Worm (Caenorhabditis elegans) whole organism, young adult: ENCODE results near the gene Y62F5A.9.
A peak's percentile ranks its signal among the peaks of the same experiment; 100 is the strongest.

Source experiments
- B0336.3 ChIP-seq: fragments of 200-800 bp; sonication (Bioruptor generic); IDR thresholded peaks from 2 replicates; pipeline ENCODE4 v1.3.6; 2022; ENCODE audit warnings: missing genetic modification characterization, missing compliant biosample characterization
- C06A6.2 ChIP-seq: fragments of 200-800 bp; sonication (Bioruptor generic); conservative IDR thresholded peaks from 2 replicates; pipeline ENCODE4 v1.3.6; 2022; ENCODE audit warnings: missing genetic modification characterization, missing compliant biosample characterization
- F22D6.2 ChIP-seq: sonication (generic microtip); optimal IDR thresholded peaks from 2 replicates; lab custom pipeline; 2016; ENCODE audit warnings: mild to moderate bottlenecking, missing genetic modification characterization, missing compliant biosample characterization
- F33H1.4 ChIP-seq: fragments of 200-800 bp; sonication (Bioruptor generic); IDR thresholded peaks from 2 replicates; pipeline ENCODE4 v1.3.6; 2022; ENCODE audit warnings: missing genetic modification reagents, missing genetic modification characterization, missing compliant biosample characterization
- F39B2.1 ChIP-seq: fragments of 200-800 bp; sonication (Bioruptor generic); IDR thresholded peaks from 2 replicates; pipeline ENCODE4 v1.3.6; 2022; ENCODE audit warnings: missing genetic modification reagents, missing genetic modification characterization, missing compliant biosample characterization
- F49E8.2 ChIP-seq: sonication (generic microtip); optimal IDR thresholded peaks from 3 replicates; lab custom pipeline; 2017; ENCODE audit warnings: missing genetic modification characterization, mild to moderate bottlenecking, missing compliant biosample characterization, antibody characterized with exemption, moderate library complexity; ENCODE audit not compliant: insufficient read depth
- K11D2.4 ChIP-seq: fragments of 200-800 bp; sonication (Bioruptor generic); IDR thresholded peaks from 2 replicates; pipeline ENCODE4 v1.3.6; 2022; ENCODE audit warnings: missing genetic modification reagents, missing genetic modification characterization, missing compliant biosample characterization
- K12H6.12 ChIP-seq: fragments of 200-800 bp; sonication (Bioruptor generic); optimal IDR thresholded peaks from 2 replicates; lab custom pipeline; 2018; ENCODE audit warnings: mild to moderate bottlenecking, missing genetic modification characterization, missing compliant biosample characterization
- T07F8.4 ChIP-seq: sonication (generic microtip); optimal IDR thresholded peaks from 2 replicates; lab custom pipeline; 2016; ENCODE audit warnings: mild to moderate bottlenecking, missing genetic modification characterization, moderate library complexity, missing compliant biosample characterization
- Y53G8AR.9 ChIP-seq: fragments of 200-800 bp; sonication (Bioruptor generic); conservative IDR thresholded peaks from 2 replicates; pipeline ENCODE4 v1.3.6; 2022; ENCODE audit warnings: missing genetic modification reagents, missing genetic modification characterization, missing compliant biosample characterization
- Y56A3A.18 ChIP-seq: fragments of 200-800 bp; sonication (Bioruptor generic); IDR thresholded peaks from 2 replicates; pipeline ENCODE4 v1.3.6; 2022; ENCODE audit warnings: missing genetic modification reagents, missing genetic modification characterization, missing compliant biosample characterization
- Y67H2A.10 ChIP-seq: fragments of 200-800 bp; sonication (Bioruptor generic); conservative IDR thresholded peaks from 2 replicates; pipeline ENCODE4 v1.3.6; 2022; ENCODE audit warnings: missing genetic modification reagents, missing genetic modification characterization, missing compliant biosample characterization
- Y79H2A.3 ChIP-seq: fragments of 200-800 bp; sonication (Bioruptor generic); conservative IDR thresholded peaks from 2 replicates; pipeline ENCODE4 v1.3.6; 2022; ENCODE audit warnings: missing genetic modification reagents, missing genetic modification characterization, missing compliant biosample characterization
- Y95B8A.8 ChIP-seq: fragments of 200-800 bp; sonication (Bioruptor generic); IDR thresholded peaks from 2 replicates; pipeline ENCODE4 v1.3.6; 2022; ENCODE audit warnings: missing genetic modification reagents, missing genetic modification characterization, missing compliant biosample characterization
- aptf-3 ChIP-seq: fragments of 200-800 bp; sonication (Bioruptor generic); IDR thresholded peaks from 2 replicates; pipeline ENCODE4 v1.3.6; 2022; ENCODE audit warnings: missing genetic modification characterization, missing compliant biosample characterization
- athp-1 ChIP-seq: sonication (generic microtip); optimal IDR thresholded peaks from 2 replicates; lab custom pipeline; 2017; ENCODE audit warnings: mild to moderate bottlenecking, missing genetic modification characterization, missing compliant biosample characterization
- bed-2 ChIP-seq: fragments of 200-800 bp; sonication (Bioruptor generic); IDR thresholded peaks from 2 replicates; pipeline ENCODE4 v1.3.6; 2022; ENCODE audit warnings: missing genetic modification reagents, missing genetic modification characterization, missing compliant biosample characterization
- cebp-2 ChIP-seq: fragments of 200-800 bp; sonication (Bioruptor generic); IDR thresholded peaks from 2 replicates; pipeline ENCODE4 v1.3.6; 2022; ENCODE audit warnings: missing genetic modification characterization, missing compliant biosample characterization
- ceh-100 ChIP-seq: fragments of 200-800 bp; sonication (Bioruptor generic); IDR thresholded peaks from 2 replicates; pipeline ENCODE4 v1.3.6; 2022; ENCODE audit warnings: missing genetic modification reagents, missing genetic modification characterization, missing compliant biosample characterization
- ceh-27 ChIP-seq: fragments of 200-800 bp; sonication (Bioruptor generic); optimal IDR thresholded peaks from 2 replicates; lab custom pipeline; 2018; ENCODE audit warnings: mild to moderate bottlenecking, missing genetic modification characterization, moderate library complexity, missing compliant biosample characterization
- ceh-58 ChIP-seq: fragments of 200-800 bp; sonication (Bioruptor generic); IDR thresholded peaks from 2 replicates; pipeline ENCODE4 v1.3.6; 2022; ENCODE audit warnings: missing genetic modification characterization, missing compliant biosample characterization
- ceh-91 ChIP-seq: fragments of 200-800 bp; sonication (Bioruptor generic); IDR thresholded peaks from 2 replicates; pipeline ENCODE4 v1.3.6; 2022; ENCODE audit warnings: missing genetic modification reagents, missing genetic modification characterization, missing compliant biosample characterization
- chd-7 ChIP-seq: sonication (generic microtip); optimal IDR thresholded peaks from 2 replicates; lab custom pipeline; 2016; ENCODE audit warnings: mild to moderate bottlenecking, missing genetic modification characterization, moderate library complexity, missing compliant biosample characterization
- dpl-1 ChIP-seq: fragments of 150-350 bp; optimal IDR thresholded peaks from 2 replicates; lab custom pipeline; 2014; ENCODE audit warnings: missing biosample characterization, missing genetic modification reagents, missing genetic modification characterization
- egl-18 ChIP-seq: fragments of 200-800 bp; sonication (Bioruptor generic); IDR thresholded peaks from 2 replicates; pipeline ENCODE4 v1.3.6; 2022; ENCODE audit warnings: missing genetic modification reagents, missing genetic modification characterization, missing compliant biosample characterization
- egl-44 ChIP-seq: fragments of 200-800 bp; sonication (Bioruptor generic); IDR thresholded peaks from 2 replicates; pipeline ENCODE4 v1.3.6; 2022; ENCODE audit warnings: missing genetic modification reagents, missing genetic modification characterization, missing compliant biosample characterization
- egrh-3 ChIP-seq: fragments of 200-800 bp; sonication (Bioruptor generic); IDR thresholded peaks from 2 replicates; pipeline ENCODE4 v1.3.6; 2022; ENCODE audit warnings: missing genetic modification reagents, missing genetic modification characterization, missing compliant biosample characterization
- let-607 ChIP-seq, 2 experiments: fragments of 200-800 bp in 1 of 2; sonication (Bioruptor generic) in 1 of 2; sonication (generic microtip) in 1 of 2; optimal IDR thresholded peaks; 2 replicates each; lab custom pipeline; 2016 to 2018; ENCODE audit warnings: mild to moderate bottlenecking in 2 of 2, missing compliant biosample characterization in 2 of 2, missing genetic modification characterization in 2 of 2, moderate library complexity in 2 of 2, missing genotype in 1 of 2
- lin-40 ChIP-seq: sonication (generic microtip); optimal IDR thresholded peaks from 2 replicates; lab custom pipeline; 2016; ENCODE audit warnings: missing genetic modification characterization, mild to moderate bottlenecking, missing compliant biosample characterization, missing genotype, missing genetic modification reagents
- lin-54 ChIP-seq: fragments of 200-800 bp; sonication (Bioruptor generic); optimal IDR thresholded peaks from 2 replicates; lab custom pipeline; 2018; ENCODE audit warnings: mild to moderate bottlenecking, missing genetic modification characterization, missing compliant biosample characterization
- lir-1 ChIP-seq: fragments of 200-800 bp; sonication (Bioruptor generic); conservative IDR thresholded peaks from 2 replicates; pipeline ENCODE4 v1.3.6; 2022; ENCODE audit warnings: missing genetic modification reagents, missing genetic modification characterization, missing compliant biosample characterization
- madf-6 ChIP-seq: fragments of 200-800 bp; sonication (Bioruptor generic); IDR thresholded peaks from 2 replicates; pipeline ENCODE4 v1.3.6; 2022; ENCODE audit warnings: missing genetic modification reagents, missing genetic modification characterization, missing compliant biosample characterization
- madf-8 ChIP-seq: fragments of 200-800 bp; sonication (Bioruptor generic); conservative IDR thresholded peaks from 2 replicates; pipeline ENCODE4 v1.3.6; 2022; ENCODE audit warnings: missing genetic modification reagents, missing genetic modification characterization, missing compliant biosample characterization
- mcd-1 ChIP-seq: fragments of 200-800 bp; sonication (Bioruptor generic); IDR thresholded peaks from 2 replicates; pipeline ENCODE4 v1.3.6; 2022; ENCODE audit warnings: missing genetic modification reagents, missing genetic modification characterization, missing compliant biosample characterization
- mel-28 ChIP-seq: sonication (generic microtip); optimal IDR thresholded peaks from 2 replicates; lab custom pipeline; 2016; ENCODE audit warnings: borderline replicate concordance, mild to moderate bottlenecking, missing genetic modification characterization, missing compliant biosample characterization
- nfyb-1 ChIP-seq: fragments of 200-800 bp; sonication (Bioruptor generic); IDR thresholded peaks from 2 replicates; pipeline ENCODE4 v1.3.6; 2022; ENCODE audit warnings: missing genetic modification reagents, missing genetic modification characterization, missing compliant biosample characterization
- nhr-90 ChIP-seq: sonication (generic microtip); optimal IDR thresholded peaks from 2 replicates; lab custom pipeline; 2016; ENCODE audit warnings: missing genotype, mild to moderate bottlenecking, missing genetic modification characterization, missing compliant biosample characterization
- rcor-1 ChIP-seq: fragments of 200-800 bp; sonication (Bioruptor generic); IDR thresholded peaks from 2 replicates; pipeline ENCODE4 v1.3.6; 2022; ENCODE audit warnings: missing genetic modification reagents, missing genetic modification characterization, missing compliant biosample characterization
- rec-8 ChIP-seq, 2 experiments: sonication (generic microtip); optimal IDR thresholded peaks; 2 replicates each; lab custom pipeline; 2016; ENCODE audit warnings: mild to moderate bottlenecking in 2 of 2, missing genetic modification characterization in 2 of 2, missing genetic modification reagents in 2 of 2, missing genotype in 2 of 2, missing biosample characterization in 1 of 2, missing compliant biosample characterization in 1 of 2, moderate library complexity in 1 of 2
- somi-1 ChIP-seq: fragments of 200-800 bp; sonication (Bioruptor generic); optimal IDR thresholded peaks from 2 replicates; lab custom pipeline; 2018; ENCODE audit warnings: mild to moderate bottlenecking, missing genetic modification characterization, missing compliant biosample characterization
- tbp1 ChIP-seq: fragments of 200-800 bp; sonication (Bioruptor generic); optimal IDR thresholded peaks from 2 replicates; lab custom pipeline; 2018; ENCODE audit warnings: mild to moderate bottlenecking, missing genetic modification characterization, missing compliant biosample characterization
- tlf-1 ChIP-seq: fragments of 200-800 bp; sonication (Bioruptor generic); optimal IDR thresholded peaks from 2 replicates; lab custom pipeline; 2018; ENCODE audit warnings: mild to moderate bottlenecking, missing genetic modification characterization, missing compliant biosample characterization
- xnd-1 ChIP-seq: sonication (generic microtip); optimal IDR thresholded peaks from 2 replicates; lab custom pipeline; 2016; ENCODE audit warnings: missing genotype, missing genetic modification reagents, missing genetic modification characterization, missing compliant biosample characterization
- ztf-18 ChIP-seq: sonication (generic microtip); optimal IDR thresholded peaks from 2 replicates; lab custom pipeline; 2016; ENCODE audit warnings: missing genotype, mild to moderate bottlenecking, missing genetic modification characterization, missing compliant biosample characterization
- ztf-25 ChIP-seq: fragments of 200-800 bp; sonication (Bioruptor generic); IDR thresholded peaks from 2 replicates; pipeline ENCODE4 v1.3.6; 2022; ENCODE audit warnings: missing genetic modification reagents, missing genetic modification characterization, missing compliant biosample characterization
- ztf-26 ChIP-seq: sonication (generic microtip); optimal IDR thresholded peaks from 2 replicates; lab custom pipeline; 2017; ENCODE audit warnings: missing genetic modification characterization, missing compliant biosample characterization
- ztf-6 ChIP-seq: fragments of 200-800 bp; sonication (Bioruptor generic); IDR thresholded peaks from 2 replicates; pipeline ENCODE4 v1.3.6; 2022; ENCODE audit warnings: missing genetic modification reagents, missing genetic modification characterization, missing compliant biosample characterization

Gene Y62F5A.9

ce11 chrII:11534429-11535099 lies 4.1 kb downstream of the Y62F5A.9 start, which contains the start of gene Y62F5A.12 (continued):
- TF ChIP-seq C06A6.2 (GFP tag; lab: Robert Waterston, UW) (peak; percentile 82), ceh-100 (GFP tag; lab: Robert Waterston, UW) (peak; percentile 99), ceh-58 (GFP tag; lab: Robert Waterston, UW) (peak; percentile 94; the same call in 1 of the 2 replicates), cebp-2 (GFP tag; lab: Robert Waterston, UW) (0 out of 2 replicates have a peak, but pooled peaks have one; percentile 67), rcor-1 (GFP tag; lab: Robert Waterston, UW) (peak; percentile 94), nfyb-1 (peak; percentile 94), dpl-1 (GFP tag; lab: Kevin White, UChicago) (peak; percentile 60), ceh-27 (peak; percentile 93), xnd-1 (peak; percentile 53), mel-28 (tag; lab: Kevin White, UChicago) (peak; percentile 43), aptf-3 (GFP tag; lab: Robert Waterston, UW) (peak; percentile 75; the same call in 1 of the 2 replicates), B0336.3 (peak; percentile 78), egl-44 (GFP tag; lab: Robert Waterston, UW) (peak; percentile 86; the same call in 1 of the 2 replicates), nhr-90 (tag; lab: Kevin White, UChicago) (peak; percentile 14), egrh-3 (GFP tag; lab: Robert Waterston, UW) (peak; percentile 91), F22D6.2 (peak; percentile 54), Y67H2A.10 (GFP tag; lab: Robert Waterston, UW) (peak; percentile 93), rec-8 (tag; optimal IDR thresholded peaks at IDR 0.05; lab: Kevin White, UChicago) (peak; percentile 31 to 51), F39B2.1 (peak; percentile 34; the same call in 1 of the 2 replicates), somi-1 (GFP tag; lab: Kevin White, UChicago) (peak; percentile 47), Y95B8A.8 (GFP tag; lab: Robert Waterston, UW) (peak; percentile 94), lin-40 (peak; percentile 83), K12H6.12 (tag; lab: Kevin White, UChicago) (peak; percentile 87), F33H1.4 (GFP tag; lab: Robert Waterston, UW) (peak; percentile 80), ztf-6 (GFP tag; lab: Robert Waterston, UW) (peak; percentile 98), tbp1 (GFP tag; lab: Kevin White, UChicago) (peak; percentile 71), ceh-91 (peak; percentile 97), Y53G8AR.9 (GFP tag; lab: Robert Waterston, UW) (peak; percentile 93), ztf-18 (tag; lab: Kevin White, UChicago) (peak; percentile 86), mcd-1 (GFP tag; lab: Robert Waterston, UW) (peak; percentile 99), madf-6 (GFP tag; lab: Robert Waterston, UW) (peak; percentile 96), ztf-25 (GFP tag; lab: Robert Waterston, UW) (peak; percentile 99), K11D2.4 (peak; percentile 95), chd-7 (tag; lab: Kevin White, UChicago) (peak; percentile 63), tlf-1 (GFP tag; lab: Kevin White, UChicago) (peak; percentile 68), let-607 (tag; optimal IDR thresholded peaks at IDR 0.05; lab: Kevin White, UChicago) (peak in 1 of 2 experiments; percentile 58), ztf-26 (tag; lab: Kevin White, UChicago) (peak; percentile 68), lir-1 (GFP tag; lab: Robert Waterston, UW) (peak; percentile 92), egl-18 (peak; percentile 86), madf-8 (GFP tag; lab: Robert Waterston, UW) (peak; percentile 96), Y79H2A.3 (peak; percentile 89), T07F8.4 (tag; lab: Kevin White, UChicago) (peak; percentile 86), bed-2 (GFP tag; lab: Robert Waterston, UW) (peak; percentile 98), athp-1 (tag; lab: Kevin White, UChicago) (peak; percentile 88), F49E8.2 (tag; lab: Kevin White, UChicago) (peak; percentile 55), lin-54 (GFP tag; lab: Kevin White, UChicago) (peak; percentile 92), Y56A3A.18 (GFP tag; lab: Robert Waterston, UW) (0 out of 2 replicates have a peak, but pooled peaks have one; percentile 67)
